Worm (Caenorhabditis elegans) whole organism, L4 larva: Measurements from ENCODE around the gene cmd-1.
A peak's percentile ranks its signal among the peaks of the same experiment; 100 is the strongest.

Source experiments
- D1046.2 ChIP-seq: fragments of 200-800 bp; sonication (Bioruptor generic); IDR thresholded peaks from 2 replicates; pipeline ENCODE4 v1.3.6; 2022; ENCODE audit warnings: missing genetic modification characterization, missing compliant biosample characterization
- F10B5.3 ChIP-seq: sonication (generic microtip); optimal IDR thresholded peaks from 2 replicates; lab custom pipeline; 2016; ENCODE audit warnings: mild to moderate bottlenecking, missing genetic modification characterization, missing compliant biosample characterization
- F26F4.8 ChIP-seq: fragments of 200-800 bp; sonication (Bioruptor generic); conservative IDR thresholded peaks from 2 replicates; pipeline ENCODE4 v1.3.6; 2022; ENCODE audit warnings: missing genetic modification characterization, missing compliant biosample characterization
- F44E2.7 ChIP-seq: fragments of 200-800 bp; sonication (Bioruptor generic); IDR thresholded peaks from 2 replicates; pipeline ENCODE4 v2.1.2; 2022; ENCODE audit warnings: missing genetic modification characterization, missing compliant biosample characterization
- F49E8.2 ChIP-seq: sonication (generic microtip); optimal IDR thresholded peaks from 2 replicates; lab custom pipeline; 2016; ENCODE audit warnings: missing compliant biosample characterization, mild to moderate bottlenecking, missing genetic modification characterization, borderline replicate concordance
- ZK337.2 ChIP-seq: fragments of 200-800 bp; sonication (Bioruptor generic); IDR thresholded peaks from 2 replicates; pipeline ENCODE4 v1.3.6; 2022; ENCODE audit warnings: missing genetic modification reagents, missing genetic modification characterization, missing compliant biosample characterization
- ZK546.5 ChIP-seq, 2 experiments: sonication (generic microtip); optimal IDR thresholded peaks; 2 replicates each; lab custom pipeline; 2017; ENCODE audit warnings: missing biosample characterization in 2 of 2, missing genetic modification characterization in 2 of 2
- aha-1 ChIP-seq: fragments of 150-350 bp; peaks from one replicate; lab custom pipeline; 2014; ENCODE audit warnings: missing biosample characterization, missing genetic modification characterization
- ama-1 ChIP-seq: fragments of 150-350 bp; optimal IDR thresholded peaks from 2 replicates; lab custom pipeline; 2014; ENCODE audit warnings: inconsistent platforms, mixed read lengths
- arid-1 ChIP-seq: fragments of 200-800 bp; sonication (Bioruptor generic); conservative IDR thresholded peaks from 2 replicates; pipeline ENCODE4 v1.3.6; 2022; ENCODE audit warnings: missing genetic modification reagents, missing genetic modification characterization, missing compliant biosample characterization
- ceh-82 ChIP-seq: sonication (generic microtip); optimal IDR thresholded peaks from 2 replicates; lab custom pipeline; 2017; ENCODE audit warnings: missing biosample characterization, missing genetic modification characterization
- ctbp-1 ChIP-seq: fragments of 200-800 bp; sonication (Bioruptor generic); IDR thresholded peaks from 2 replicates; pipeline ENCODE4 v1.3.6; 2022; ENCODE audit warnings: missing genetic modification reagents, missing genetic modification characterization, missing compliant biosample characterization
- daf-16 ChIP-seq, 3 experiments: sonication (generic microtip); optimal IDR thresholded peaks; 2 replicates each; lab custom pipeline; 2016 to 2017; ENCODE audit warnings: missing genetic modification characterization in 3 of 3, missing genetic modification reagents in 3 of 3, mild to moderate bottlenecking in 2 of 3, missing compliant biosample characterization in 2 of 3, missing biosample characterization in 1 of 3, moderate library complexity in 1 of 3
- dmd-6 ChIP-seq: fragments of 200-800 bp; sonication (Bioruptor generic); IDR thresholded peaks from 2 replicates; pipeline ENCODE4 v1.3.6; 2022; ENCODE audit warnings: missing genetic modification reagents, missing genetic modification characterization, missing compliant biosample characterization
- hif-1 ChIP-seq, 2 experiments: sonication (generic microtip); optimal IDR thresholded peaks; 2 replicates each; lab custom pipeline; 2016 to 2017; ENCODE audit warnings: missing compliant biosample characterization in 2 of 2, missing genetic modification characterization in 2 of 2, missing genetic modification reagents in 2 of 2, missing genotype in 2 of 2, mild to moderate bottlenecking in 1 of 2
- lin-1 ChIP-seq: fragments of 200-800 bp; sonication (Bioruptor generic); IDR thresholded peaks from 2 replicates; pipeline ENCODE4 v1.3.6; 2022; ENCODE audit warnings: missing genetic modification reagents, missing genetic modification characterization, missing compliant biosample characterization
- lin-15B ChIP-seq: fragments of 150-350 bp; sonication (generic microtip); optimal IDR thresholded peaks from 3 replicates; lab custom pipeline; 2014; ENCODE audit warnings: missing biosample characterization, missing genetic modification characterization
- lir-3 ChIP-seq: sonication (generic microtip); optimal IDR thresholded peaks from 2 replicates; lab custom pipeline; 2016; ENCODE audit warnings: mild to moderate bottlenecking, missing genetic modification characterization, missing compliant biosample characterization
- lsy-2 ChIP-seq, 2 experiments: fragments of 150-350 bp in 1 of 2; sonication (generic microtip) in 1 of 2; optimal IDR thresholded peaks; 2 replicates each; lab custom pipeline; 2014 to 2017; ENCODE audit warnings: missing biosample characterization in 2 of 2, missing genetic modification characterization in 2 of 2
- madf-5 ChIP-seq, 2 experiments: fragments of 200-800 bp; sonication (Bioruptor generic); IDR thresholded peaks; 2 replicates each; pipeline ENCODE4 v1.3.6; 2022; ENCODE audit warnings: missing compliant biosample characterization in 2 of 2, missing genetic modification characterization in 2 of 2
- madf-9 ChIP-seq: fragments of 200-800 bp; sonication (Bioruptor generic); conservative IDR thresholded peaks from 2 replicates; pipeline ENCODE4 v1.3.6; 2022; ENCODE audit warnings: missing genetic modification reagents, missing genetic modification characterization, missing compliant biosample characterization
- mes-2 ChIP-seq: sonication (generic microtip); optimal IDR thresholded peaks from 2 replicates; lab custom pipeline; 2016; ENCODE audit warnings: missing genotype, mild to moderate bottlenecking, missing genetic modification characterization, missing compliant biosample characterization; ENCODE audit not compliant: poor library complexity, severe bottlenecking
- mxl-3 ChIP-seq: fragments of 200-800 bp; sonication (Bioruptor generic); optimal IDR thresholded peaks from 2 replicates; lab custom pipeline; 2018; ENCODE audit warnings: mild to moderate bottlenecking, missing genetic modification characterization, missing compliant biosample characterization
- nhr-10 ChIP-seq: fragments of 150-350 bp; optimal IDR thresholded peaks from 2 replicates; lab custom pipeline; 2014; ENCODE audit warnings: missing biosample characterization, missing genetic modification characterization
- nhr-102 ChIP-seq: sonication (generic microtip); optimal IDR thresholded peaks from 2 replicates; lab custom pipeline; 2016; ENCODE audit warnings: mild to moderate bottlenecking, missing genetic modification characterization, moderate library complexity, missing compliant biosample characterization
- nhr-111 ChIP-seq: fragments of 200-800 bp; sonication (Bioruptor generic); optimal IDR thresholded peaks from 2 replicates; lab custom pipeline; 2018; ENCODE audit warnings: mild to moderate bottlenecking, missing genetic modification characterization, missing compliant biosample characterization
- nhr-25 ChIP-seq: sonication (generic microtip); optimal IDR thresholded peaks from 2 replicates; lab custom pipeline; 2017; ENCODE audit warnings: missing genetic modification characterization, mild to moderate bottlenecking, missing compliant biosample characterization, antibody characterized with exemption, moderate library complexity, borderline replicate concordance; ENCODE audit not compliant: insufficient read depth
- nhr-48 ChIP-seq: sonication (generic microtip); optimal IDR thresholded peaks from 2 replicates; lab custom pipeline; 2016; ENCODE audit warnings: mild to moderate bottlenecking, missing genetic modification characterization, missing compliant biosample characterization
- nhr-76 ChIP-seq: fragments of 150-350 bp; optimal IDR thresholded peaks from 2 replicates; lab custom pipeline; 2014; ENCODE audit warnings: missing biosample characterization, missing genetic modification characterization
- nhr-77 ChIP-seq: fragments of 150-350 bp; optimal IDR thresholded peaks from 2 replicates; lab custom pipeline; 2014; ENCODE audit warnings: missing biosample characterization, missing genetic modification characterization
- pha-4 ChIP-seq, 2 experiments: fragments of 150-350 bp in 1 of 2; fragments of 200-800 bp in 1 of 2; sonication (Bioruptor generic) in 1 of 2; IDR thresholded peaks in 1 of 2; optimal IDR thresholded peaks in 1 of 2; 2 replicates each; pipeline versions ENCODE4 v1.3.6 to Lab custom; 2014 to 2022; ENCODE audit warnings: missing genetic modification characterization in 2 of 2, missing genetic modification reagents in 2 of 2, missing biosample characterization in 1 of 2, missing compliant biosample characterization in 1 of 2
- rbr-2 ChIP-seq: sonication (generic microtip); optimal IDR thresholded peaks from 2 replicates; lab custom pipeline; 2016; ENCODE audit warnings: missing genotype, missing genetic modification characterization, missing compliant biosample characterization
- saeg-2 ChIP-seq: fragments of 200-800 bp; sonication (Bioruptor generic); IDR thresholded peaks from 2 replicates; pipeline ENCODE4 v1.3.6; 2022; ENCODE audit warnings: missing genetic modification reagents, missing genetic modification characterization, missing compliant biosample characterization
- set-16 ChIP-seq: fragments of 200-800 bp; sonication (Bioruptor generic); IDR thresholded peaks from 2 replicates; pipeline ENCODE4 v1.3.6; 2022; ENCODE audit warnings: missing genetic modification reagents, missing genetic modification characterization, missing compliant biosample characterization
- skn-1 ChIP-seq: fragments of 150-350 bp; optimal IDR thresholded peaks from 2 replicates; lab custom pipeline; 2014; ENCODE audit warnings: missing biosample characterization, missing genetic modification characterization
- tra-1 ChIP-seq: fragments of 200-800 bp; sonication (Bioruptor generic); IDR thresholded peaks from 2 replicates; pipeline ENCODE4 v1.3.6; 2022; ENCODE audit warnings: missing genetic modification reagents, missing genetic modification characterization, missing compliant biosample characterization
- unc-39 ChIP-seq: sonication (generic microtip); optimal IDR thresholded peaks from 2 replicates; lab custom pipeline; 2017; ENCODE audit warnings: missing biosample characterization, missing genetic modification characterization
- zip-2 ChIP-seq: fragments of 150-350 bp; optimal IDR thresholded peaks from 2 replicates; lab custom pipeline; 2014; ENCODE audit warnings: missing biosample characterization, missing genetic modification characterization
- ztf-7 ChIP-seq: fragments of 150-350 bp; optimal IDR thresholded peaks from 2 replicates; lab custom pipeline; 2014; ENCODE audit warnings: missing biosample characterization, missing genetic modification characterization

The cmd-1 gene

DNA sequence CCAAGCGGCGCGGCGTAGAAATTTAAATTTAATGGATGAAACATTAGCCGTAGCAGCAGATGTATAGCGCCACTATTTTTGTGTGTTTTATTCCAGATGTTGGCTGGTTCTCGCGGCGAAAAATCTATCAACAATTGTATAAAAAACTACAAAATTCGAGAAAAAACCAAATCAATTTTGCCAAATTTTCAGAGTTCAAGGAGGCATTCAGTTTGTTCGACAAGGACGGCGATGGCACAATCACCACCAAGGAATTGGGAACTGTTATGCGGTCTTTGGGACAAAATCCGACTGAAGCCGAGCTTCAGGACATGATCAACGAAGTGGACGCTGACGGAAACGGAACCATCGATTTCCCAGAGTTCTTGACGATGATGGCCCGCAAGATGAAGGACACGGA is 360 bp downstream of the cmd-1 start:
- no peak for TF ChIP-seq rbr-2 (tag; lab: Kevin White, UChicago)
- TF ChIP-seq unc-39 (tag; lab: Kevin White, UChicago) = no peak
- peak; percentile 55 for TF ChIP-seq ama-1
- no peak for TF ChIP-seq nhr-111
- no peak for TF ChIP-seq F26F4.8
- no peak for TF ChIP-seq ctbp-1 (GFP tag; lab: Robert Waterston, UW)
- no peak for TF ChIP-seq arid-1 (GFP tag; lab: Robert Waterston, UW)
- no peak for TF ChIP-seq F10B5.3 (tag; lab: Kevin White, UChicago)
- TF ChIP-seq aha-1 = peak; percentile 94
- no peak for TF ChIP-seq tra-1 (GFP tag; lab: Robert Waterston, UW)
- TF ChIP-seq madf-5 (GFP tag; IDR thresholded peaks at IDR 0.05; lab: Robert Waterston, UW) = no peak
- TF ChIP-seq daf-16 (GFP tag; optimal IDR thresholded peaks at IDR 0.05; lab: Kevin White, UChicago) = no peak
- TF ChIP-seq daf-16 (tag; optimal IDR thresholded peaks at IDR 0.05; lab: Kevin White, UChicago) = no peak

DNA sequence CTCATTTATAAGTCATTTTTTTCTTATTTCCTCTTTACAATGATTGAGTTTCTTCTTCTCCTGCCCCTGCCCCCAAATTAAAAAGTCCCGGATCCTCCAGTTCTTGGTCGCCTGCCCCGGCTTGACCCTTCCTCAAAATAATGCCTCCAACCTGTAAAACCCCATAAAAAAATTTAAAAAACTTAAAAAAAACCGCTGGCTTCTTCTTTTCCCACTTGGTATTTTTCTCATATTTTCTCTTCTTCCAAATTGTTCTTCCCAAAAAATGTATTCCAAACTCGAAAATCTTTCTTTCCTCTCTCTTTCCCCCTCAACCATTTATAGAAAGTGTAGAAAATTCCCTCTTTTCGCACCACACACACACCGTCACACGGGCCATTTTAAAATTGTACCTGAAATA is 1.4 kb downstream of the cmd-1 start:
- no peak for TF ChIP-seq ZK337.2
- TF ChIP-seq nhr-77 = peak; percentile 2
- 0 out of 2 replicates have a peak, but pooled peaks have one; percentile 7 for TF ChIP-seq ctbp-1 (GFP tag; lab: Robert Waterston, UW)
- no peak for TF ChIP-seq lir-3
- no peak for TF ChIP-seq F49E8.2
- no peak for TF ChIP-seq nhr-10 (tag; lab: Kevin White, UChicago)
- no peak for TF ChIP-seq ztf-7 (tag; lab: Kevin White, UChicago)
- no peak for TF ChIP-seq mxl-3 (GFP tag; lab: Kevin White, UChicago)
- TF ChIP-seq tra-1 (GFP tag; lab: Robert Waterston, UW) = 0 out of 2 replicates have a peak, but pooled peaks have one; percentile 10
- peak; percentile 85 for TF ChIP-seq aha-1
- TF ChIP-seq ceh-82 (tag; lab: Kevin White, UChicago) = no peak
- TF ChIP-seq nhr-102 (tag; lab: Kevin White, UChicago) = no peak
- no peak for TF ChIP-seq D1046.2 (GFP tag; lab: Robert Waterston, UW)
- no peak for TF ChIP-seq ZK546.5 (tag; optimal IDR thresholded peaks at IDR 0.05; lab: Kevin White, UChicago)
- TF ChIP-seq madf-9 = no peak
- TF ChIP-seq nhr-25 (tag; lab: Kevin White, UChicago) = no peak
- TF ChIP-seq skn-1 = no peak
- no peak for TF ChIP-seq lin-1
- 0 out of 2 replicates have a peak, but pooled peaks have one; percentile 11 for TF ChIP-seq pha-4 (GFP tag; IDR thresholded peaks at IDR 0.05; lab: Robert Waterston, UW)
- TF ChIP-seq pha-4 (tag; optimal IDR thresholded peaks at IDR 0.05; lab: Kevin White, UChicago) = no peak
- TF ChIP-seq F44E2.7 (GFP tag; lab: Robert Waterston, UW) = no peak
- no peak for TF ChIP-seq dmd-6 (GFP tag; lab: Robert Waterston, UW)
- TF ChIP-seq zip-2 = no peak
- TF ChIP-seq nhr-48 (tag; lab: Kevin White, UChicago) = no peak
- TF ChIP-seq hif-1 (tag; optimal IDR thresholded peaks at IDR 0.05; lab: Kevin White, UChicago) = no peak
- TF ChIP-seq lsy-2 (tag; optimal IDR thresholded peaks at IDR 0.05; lab: Kevin White, UChicago) = no peak
- TF ChIP-seq set-16 (GFP tag; lab: Robert Waterston, UW) = no peak
- no peak for TF ChIP-seq saeg-2 (GFP tag; lab: Robert Waterston, UW)
- peak; percentile 87 for TF ChIP-seq ama-1
- no peak for TF ChIP-seq madf-5 (GFP tag; IDR thresholded peaks at IDR 0.05; lab: Robert Waterston, UW)
- TF ChIP-seq mes-2 (tag; lab: Kevin White, UChicago) = no peak
- TF ChIP-seq daf-16 (GFP tag; optimal IDR thresholded peaks at IDR 0.05; lab: Kevin White, UChicago) = no peak
- TF ChIP-seq daf-16 (tag; optimal IDR thresholded peaks at IDR 0.05; lab: Kevin White, UChicago) = no peak
- no peak for TF ChIP-seq nhr-76 (tag; lab: Kevin White, UChicago)
- no peak for TF ChIP-seq lin-15B
